Fruit fly (Drosophila melanogaster) Kc167 (cell line): Measurements from ENCODE around the gene tsh.

ENCODE experiments used
- Myc ChIP-seq: fragments of >200 bp; optimal IDR thresholded peaks from 2 replicates; lab custom pipeline; 2017; ENCODE audit warnings: missing external identifiers
- Sin3A ChIP-seq: fragments of >200 bp; optimal IDR thresholded peaks from 2 replicates; lab custom pipeline; 2018; ENCODE audit warnings: missing external identifiers
- h ChIP-seq: fragments of >200 bp; optimal IDR thresholded peaks from 3 replicates; lab custom pipeline; 2018; ENCODE audit warnings: missing external identifiers
- insv ChIP-seq: fragments of >200 bp; optimal IDR thresholded peaks from 3 replicates; lab custom pipeline; 2018; ENCODE audit warnings: missing external identifiers
- psq ChIP-seq: fragments of >200 bp; optimal IDR thresholded peaks from 2 replicates; lab custom pipeline; 2017; ENCODE audit warnings: missing external identifiers
- ttk ChIP-seq: sonication (Bioruptor generic); optimal IDR thresholded peaks from 2 replicates; lab custom pipeline; 2017; ENCODE audit warnings: missing external identifiers

tsh gene

dm6 chr2L:21853416-21853815 lies 25.0 kb downstream of the tsh start:
- TF ChIP-seq h (lab: Kevin White, UChicago): no peak
- TF ChIP-seq Myc: no peak
- no peak for TF ChIP-seq insv (lab: Kevin White, UChicago)
- no peak for TF ChIP-seq psq (lab: Kevin White, UChicago)
- no peak for TF ChIP-seq Sin3A (lab: Kevin White, UChicago)
- TF ChIP-seq ttk (lab: Kevin White, UChicago): no peak

- TF ChIP-seq insv (lab: Kevin White, UChicago): no peak
- TF ChIP-seq ttk (lab: Kevin White, UChicago): no peak
- no peak for TF ChIP-seq psq (lab: Kevin White, UChicago)
- TF ChIP-seq Myc: no peak
- TF ChIP-seq Sin3A (lab: Kevin White, UChicago): no peak
- TF ChIP-seq h (lab: Kevin White, UChicago): no peak
Observed at dm6 chr2L:21855064-21855463, 26.7 kb downstream of the tsh start.

DNA sequence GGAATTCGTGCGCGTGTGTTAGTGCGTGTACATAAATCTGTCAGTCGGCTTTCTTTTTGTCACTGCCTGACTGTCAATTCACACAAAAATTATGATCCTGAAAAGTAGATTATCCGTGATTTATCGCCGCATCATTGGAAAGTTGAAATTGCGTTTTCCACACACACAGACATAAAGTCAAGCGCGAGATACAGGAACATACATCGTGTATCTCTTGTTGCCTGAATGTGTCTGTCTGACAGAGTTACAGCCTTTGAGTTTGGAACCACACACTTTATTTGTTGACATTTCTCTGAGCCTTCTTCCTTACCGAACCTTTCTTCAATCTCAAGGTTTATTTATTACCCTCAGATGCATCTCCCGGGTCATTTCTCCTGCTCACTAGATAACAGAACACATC lies 27.4 kb downstream of the tsh start:
- no peak for TF ChIP-seq ttk (lab: Kevin White, UChicago)
- TF ChIP-seq insv (lab: Kevin White, UChicago): no peak
- TF ChIP-seq Sin3A (lab: Kevin White, UChicago): no peak
- TF ChIP-seq psq (lab: Kevin White, UChicago): no peak
- no peak for TF ChIP-seq Myc
- TF ChIP-seq h (lab: Kevin White, UChicago): no peak

DNA sequence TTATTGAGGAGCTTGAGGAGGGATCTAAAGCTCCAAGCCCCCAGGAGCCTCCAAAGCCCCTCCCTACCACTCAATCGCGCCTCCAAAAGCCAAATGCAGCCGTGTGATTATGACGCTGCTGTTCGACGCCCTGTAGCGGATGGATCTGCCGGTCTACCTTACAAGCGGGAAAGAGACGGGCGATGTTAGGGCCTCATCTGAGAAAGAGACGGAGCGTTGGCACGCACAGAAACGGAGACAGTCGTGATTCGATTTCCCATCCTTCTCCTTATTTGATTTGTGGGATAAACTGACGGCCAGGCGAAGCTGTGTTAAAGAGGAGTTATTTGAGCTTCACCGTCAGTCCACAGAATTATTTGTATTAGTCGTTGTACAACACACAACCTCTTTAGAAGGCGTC lies 29.4 kb downstream of the tsh start:
- TF ChIP-seq Myc: no peak
- TF ChIP-seq psq (lab: Kevin White, UChicago): no peak
- no peak for TF ChIP-seq insv (lab: Kevin White, UChicago)
- no peak for TF ChIP-seq ttk (lab: Kevin White, UChicago)
- no peak for TF ChIP-seq Sin3A (lab: Kevin White, UChicago)
- TF ChIP-seq h (lab: Kevin White, UChicago): no peak

DNA sequence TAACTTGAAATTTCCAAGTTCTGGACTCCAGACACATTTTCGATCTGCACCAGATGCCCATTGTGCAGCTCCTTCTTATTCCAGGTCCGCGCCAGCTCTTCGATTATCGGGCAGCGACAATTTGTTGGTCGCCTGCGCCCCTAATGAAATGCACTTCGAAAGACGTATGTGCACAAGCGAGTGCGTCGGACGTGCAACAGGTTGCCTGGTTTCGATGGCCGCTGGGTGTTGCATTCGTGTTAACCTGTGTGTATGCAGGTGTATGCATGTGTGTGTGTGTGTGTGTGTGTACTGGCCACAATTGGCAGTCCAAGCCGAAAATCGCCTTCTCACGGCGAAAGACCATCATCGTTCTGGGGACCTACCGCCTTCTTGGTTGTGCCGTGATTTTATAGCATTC lies 32.2 kb downstream of the tsh start:
- TF ChIP-seq Sin3A (lab: Kevin White, UChicago): no peak
- TF ChIP-seq h (lab: Kevin White, UChicago): no peak
- TF ChIP-seq psq (lab: Kevin White, UChicago): no peak
- no peak for TF ChIP-seq insv (lab: Kevin White, UChicago)
- TF ChIP-seq Myc: no peak
- TF ChIP-seq ttk (lab: Kevin White, UChicago): no peak

DNA sequence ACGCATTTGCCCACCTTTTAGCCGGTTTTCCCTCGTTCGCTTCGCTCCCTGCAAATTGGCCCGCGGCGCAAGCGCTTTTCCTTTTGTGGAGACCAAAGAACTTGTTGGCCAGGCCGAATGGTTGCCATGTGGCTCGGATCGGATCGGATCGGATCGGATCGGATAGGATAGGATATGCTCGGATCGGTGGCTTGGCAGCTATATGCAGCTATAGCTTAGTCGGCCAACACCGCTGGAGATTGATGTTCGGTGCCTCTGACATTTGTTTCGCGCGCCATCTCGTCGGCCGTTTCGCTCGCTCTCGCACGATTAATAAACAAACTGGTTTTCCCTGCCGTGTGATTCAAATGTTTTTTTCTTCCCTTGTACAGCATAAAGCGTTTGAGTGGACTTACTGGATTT lies 35.2 kb downstream of the tsh start:
- TF ChIP-seq Myc (no peak), psq (lab: Kevin White, UChicago) (no peak), h (lab: Kevin White, UChicago) (no peak), Sin3A (lab: Kevin White, UChicago) (no peak), insv (lab: Kevin White, UChicago) (no peak), ttk (lab: Kevin White, UChicago) (no peak)

DNA sequence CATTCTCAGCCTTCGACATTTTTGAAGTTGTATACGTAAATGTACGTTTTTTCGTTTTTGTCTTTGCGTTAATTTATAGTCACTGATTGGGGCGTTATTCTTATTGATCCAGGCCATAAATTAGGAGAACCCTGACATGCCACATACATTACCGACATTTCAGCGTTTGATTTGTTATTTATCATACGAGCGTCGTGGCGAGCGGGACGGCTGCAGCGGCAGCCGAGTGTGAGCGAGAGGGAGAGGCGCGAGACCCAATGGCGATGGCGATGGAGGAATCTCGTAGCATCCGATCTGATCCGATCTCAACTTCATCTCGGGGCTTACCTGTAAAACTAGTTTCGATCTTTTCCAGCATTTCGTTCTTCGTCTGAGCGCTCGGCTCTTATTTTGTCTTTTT lies 38.0 kb downstream of the tsh start:
- no peak for TF ChIP-seq insv (lab: Kevin White, UChicago)
- TF ChIP-seq psq (lab: Kevin White, UChicago): no peak
- TF ChIP-seq Sin3A (lab: Kevin White, UChicago): no peak
- TF ChIP-seq h (lab: Kevin White, UChicago): no peak
- no peak for TF ChIP-seq Myc
- no peak for TF ChIP-seq ttk (lab: Kevin White, UChicago)

- TF ChIP-seq Myc: no peak
- TF ChIP-seq Sin3A (lab: Kevin White, UChicago): no peak
- no peak for TF ChIP-seq ttk (lab: Kevin White, UChicago)
- TF ChIP-seq psq (lab: Kevin White, UChicago): no peak
- no peak for TF ChIP-seq insv (lab: Kevin White, UChicago)
- no peak for TF ChIP-seq h (lab: Kevin White, UChicago)
Observed at dm6 chr2L:21867040-21867981, 38.9 kb downstream of the tsh start.

dm6 chr2L:21868712-21869280 lies 40.4 kb downstream of the tsh start:
- TF ChIP-seq Myc (no peak), insv (lab: Kevin White, UChicago) (no peak), h (lab: Kevin White, UChicago) (no peak), psq (lab: Kevin White, UChicago) (no peak), ttk (lab: Kevin White, UChicago) (no peak), Sin3A (lab: Kevin White, UChicago) (no peak)

DNA sequence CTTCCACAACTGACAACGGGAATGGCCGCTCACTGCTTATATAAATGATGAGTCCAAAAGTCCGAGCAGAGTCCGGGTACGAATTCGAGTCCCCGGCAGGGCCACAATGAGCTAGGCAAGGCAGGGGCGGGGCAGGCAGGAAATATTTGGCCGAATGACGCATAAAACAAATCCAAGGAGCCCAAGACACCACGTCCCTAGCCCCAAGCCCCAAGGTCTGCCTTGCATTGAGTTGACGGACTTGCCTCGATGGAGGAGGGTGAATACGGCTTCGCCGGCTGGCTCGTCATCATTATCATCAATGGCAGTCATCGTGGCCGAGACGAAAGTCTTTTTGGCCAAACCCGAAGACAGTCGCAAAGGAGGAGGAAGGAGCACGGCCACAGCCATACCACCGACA lies 43.3 kb downstream of the tsh start:
- TF ChIP-seq ttk (lab: Kevin White, UChicago) (no peak), Sin3A (lab: Kevin White, UChicago) (no peak), psq (lab: Kevin White, UChicago) (no peak), insv (lab: Kevin White, UChicago) (no peak), h (lab: Kevin White, UChicago) (no peak), Myc (no peak)

DNA sequence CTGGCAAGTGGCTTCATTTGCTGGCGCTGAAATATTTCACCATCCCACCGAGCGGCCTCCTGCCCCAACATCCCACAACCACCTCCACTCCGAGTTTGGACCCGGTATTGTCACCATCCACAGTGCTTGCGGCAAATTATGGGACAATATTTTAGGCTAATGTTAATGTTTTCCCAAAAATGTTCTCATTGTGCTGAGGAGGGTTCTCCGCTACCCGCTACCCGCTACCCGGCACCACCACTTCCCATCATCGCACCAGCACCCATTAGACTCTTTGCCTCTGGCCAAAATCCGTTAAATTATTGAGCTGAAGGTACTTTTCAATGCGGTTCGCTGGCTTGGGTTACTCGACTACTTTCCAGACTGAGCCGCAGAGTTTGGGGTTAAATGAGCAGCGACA lies 45.3 kb downstream of the tsh start:
- TF ChIP-seq ttk (lab: Kevin White, UChicago): no peak
- TF ChIP-seq psq (lab: Kevin White, UChicago): no peak
- no peak for TF ChIP-seq h (lab: Kevin White, UChicago)
- TF ChIP-seq Myc: no peak
- no peak for TF ChIP-seq Sin3A (lab: Kevin White, UChicago)
- no peak for TF ChIP-seq insv (lab: Kevin White, UChicago)
